Fruit fly (Drosophila melanogaster): ENCODE measurements around the gene Spn77Ba.

- TF ChIP-seq D (optimal IDR thresholded peaks at IDR 0.05) (no peak), D (GFP tag; optimal IDR thresholded peaks at IDR 0.05) (peak; percentile 4), Dfd (GFP tag; optimal IDR thresholded peaks at IDR 0.05) (no peak), ato (GFP tag; IDR thresholded peaks at IDR 0.05; ENCODE audit: partially characterized antibody) (no peak), knrl (GFP tag; IDR thresholded peaks at IDR 0.05; ENCODE audit: partially characterized antibody) (no peak), Meics (GFP tag; optimal IDR thresholded peaks at IDR 0.05) (no peak), yki (optimal IDR thresholded peaks at IDR 0.05) (no peak), CG11093 (GFP tag; IDR thresholded peaks at IDR 0.05) (no peak)
These were observed 41.1 kb upstream of the Spn77Ba start for dm6 chr3L:20275886-20276285.
